Worm (Caenorhabditis elegans): ENCODE data around the gene tbc-17.

The tbc-17 gene

ce11 chrII:12665019-12665418, 29.2 kb upstream of the tbc-17 start:
- peak; percentile 67 for TF ChIP-seq dsc-1 (tag; optimal IDR thresholded peaks at IDR 0.05)
- TF ChIP-seq unc-62 (GFP tag; optimal IDR thresholded peaks at IDR 0.05): no peak
- TF ChIP-seq unc-30 (tag; optimal IDR thresholded peaks at IDR 0.05): no peak
- peak; percentile 25 for TF ChIP-seq tbx-2 (tag; optimal IDR thresholded peaks at IDR 0.05)
- no peak for TF ChIP-seq irx-1 (tag; optimal IDR thresholded peaks at IDR 0.05)
- peak in 1 of 2 experiments; percentile 7 for TF ChIP-seq efl-1 (optimal IDR thresholded peaks at IDR 0.05)
- peak in 1 of 2 experiments; percentile 74 for TF ChIP-seq efl-1 (GFP tag; optimal IDR thresholded peaks at IDR 0.05 in 1 of 2)
- TF ChIP-seq nhr-71 (tag; optimal IDR thresholded peaks at IDR 0.05): peak; percentile 4
- TF ChIP-seq ceh-8 (GFP tag; optimal IDR thresholded peaks at IDR 0.05): peak; percentile 44
- TF ChIP-seq zag-1 (tag; optimal IDR thresholded peaks at IDR 0.05): no peak
- TF ChIP-seq fkh-8 (tag; optimal IDR thresholded peaks at IDR 0.05): peak; percentile 9
- TF ChIP-seq lin-14 (GFP tag; optimal IDR thresholded peaks at IDR 0.05): peak; percentile 74

- TF ChIP-seq efl-1 (optimal IDR thresholded peaks at IDR 0.05) (no peak), efl-1 (GFP tag; optimal IDR thresholded peaks at IDR 0.05 in 1 of 2) (peak in 1 of 2 experiments; percentile 28), ces-1 (GFP tag; optimal IDR thresholded peaks at IDR 0.05) (no peak), C16A3.4 (tag; optimal IDR thresholded peaks at IDR 0.05) (no peak), fkh-8 (tag; optimal IDR thresholded peaks at IDR 0.05) (peak; percentile 3), snu-23 (GFP tag; optimal IDR thresholded peaks at IDR 0.05) (no peak), fos-1 (tag; optimal IDR thresholded peaks at IDR 0.05) (no peak), rnt-1 (tag; optimal IDR thresholded peaks at IDR 0.05) (no peak), lin-35 (GFP tag; optimal IDR thresholded peaks at IDR 0.05) (no peak), hlh-17 (GFP tag; optimal IDR thresholded peaks at IDR 0.05; ENCODE audit: borderline replicate concordance) (no peak)
Measured at ce11 chrII:12666042-12666441, 28.2 kb upstream of the tbc-17 start.

DNA sequence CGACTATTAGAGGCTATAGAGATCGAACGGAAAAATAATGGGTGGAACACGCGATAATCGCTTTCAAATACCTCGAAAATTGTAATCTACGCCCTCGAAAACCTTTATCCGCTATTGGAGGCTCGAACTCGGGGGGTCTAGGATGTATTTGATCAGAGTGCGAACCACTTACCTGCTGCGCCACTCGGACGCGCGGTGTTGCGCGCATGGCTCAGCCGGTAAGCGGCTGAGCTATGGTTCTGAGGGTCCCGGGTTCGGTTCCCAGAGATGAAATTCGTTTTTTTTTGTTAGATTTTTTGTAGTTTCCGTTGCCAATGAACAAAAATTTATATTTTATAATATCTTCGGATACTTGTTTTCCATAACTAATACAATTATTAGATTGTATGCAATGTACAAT, 26.1 kb upstream of the tbc-17 start:
- TF ChIP-seq nhr-11 (tag; optimal IDR thresholded peaks at IDR 0.05) (no peak), dpl-1 (GFP tag; optimal IDR thresholded peaks at IDR 0.05) (no peak), efl-1 (optimal IDR thresholded peaks at IDR 0.05) (no peak), efl-1 (GFP tag; optimal IDR thresholded peaks at IDR 0.05 in 1 of 2) (peak in 1 of 2 experiments; percentile 10)

DNA sequence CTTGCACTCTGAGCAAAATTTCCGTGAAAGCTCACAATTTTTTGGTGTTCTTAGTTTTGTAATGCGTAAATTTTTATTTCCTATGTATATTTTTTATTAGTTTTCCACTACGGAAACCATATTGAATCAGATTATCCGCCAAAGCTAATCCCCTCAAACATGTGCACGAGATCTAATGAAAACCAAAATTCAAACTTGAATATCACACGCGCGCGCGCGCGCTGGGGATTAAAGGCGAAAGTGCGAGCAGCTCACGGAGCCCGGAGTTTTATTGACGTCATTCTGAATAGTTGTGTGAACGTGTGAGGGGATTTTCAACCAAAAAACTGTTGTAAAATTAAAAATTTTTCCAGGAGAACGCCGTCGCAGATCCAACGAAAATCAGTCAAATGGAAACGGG, 25.3 kb upstream of the tbc-17 start:
- TF ChIP-seq lin-13 (GFP tag; optimal IDR thresholded peaks at IDR 0.05): no peak
- peak; percentile 32 for TF ChIP-seq fkh-4 (tag; optimal IDR thresholded peaks at IDR 0.05; ENCODE audit: borderline replicate concordance)
- no peak for TF ChIP-seq mef-2 (tag; optimal IDR thresholded peaks at IDR 0.05)
- TF ChIP-seq mep-1 (tag; optimal IDR thresholded peaks at IDR 0.05): no peak
- TF ChIP-seq C04F5.9 (tag; optimal IDR thresholded peaks at IDR 0.05): no peak
- no peak for TF ChIP-seq rnt-1 (tag; optimal IDR thresholded peaks at IDR 0.05)
- TF ChIP-seq fkh-8 (tag; optimal IDR thresholded peaks at IDR 0.05): peak; percentile 82
- no peak for TF ChIP-seq grh-1 (GFP tag; IDR thresholded peaks at IDR 0.05)
- TF ChIP-seq ama-1 (optimal IDR thresholded peaks at IDR 0.05): no peak
- TF ChIP-seq efl-1 (optimal IDR thresholded peaks at IDR 0.05): no peak
- TF ChIP-seq efl-1 (GFP tag; optimal IDR thresholded peaks at IDR 0.05 in 1 of 2): no peak
- TF ChIP-seq alr-1 (tag; optimal IDR thresholded peaks at IDR 0.05; ENCODE audit: borderline replicate concordance): no peak
- peak; percentile 21 for TF ChIP-seq egl-13 (tag; optimal IDR thresholded peaks at IDR 0.05)
- peak; percentile 6 for TF ChIP-seq nhr-20 (tag; optimal IDR thresholded peaks at IDR 0.05)
- TF ChIP-seq swsn-7 (tag; optimal IDR thresholded peaks at IDR 0.05): peak; percentile 3
- TF ChIP-seq pax-3 (tag; optimal IDR thresholded peaks at IDR 0.05): peak; percentile 69
- peak; percentile 17 for TF ChIP-seq nhr-71 (tag; optimal IDR thresholded peaks at IDR 0.05)
- TF ChIP-seq sox-4 (tag; optimal IDR thresholded peaks at IDR 0.05): no peak
- TF ChIP-seq dsc-1 (tag; optimal IDR thresholded peaks at IDR 0.05): peak; percentile 88
- peak; percentile 44 for TF ChIP-seq nhr-47 (tag; optimal IDR thresholded peaks at IDR 0.05)
- no peak for TF ChIP-seq lin-39 (tag; optimal IDR thresholded peaks at IDR 0.05)
